Worm (Caenorhabditis elegans): ENCODE results near the gene mam-5.

- TF ChIP-seq repo-1 (tag; optimal IDR thresholded peaks at IDR 0.05) (no peak), ceh-40 (GFP tag; IDR thresholded peaks at IDR 0.05) (no peak), zim-3 (tag; optimal IDR thresholded peaks at IDR 0.05) (no peak)
Observed at ce11 chrV:9915021-9915420, 37.5 kb upstream of the mam-5 start, which contains the start of gene mec-9.
